Worm (Caenorhabditis elegans): Measurements from ENCODE around the gene C24H10.4.

Gene C24H10.4

ce11 chrX:5085465-5085864 is 26.4 kb upstream of the C24H10.4 start (continued):
- TF ChIP-seq snpc-4 (tag; optimal IDR thresholded peaks at IDR 0.05) = peak; percentile 22
- peak; percentile 80 for TF ChIP-seq nhr-85 (tag)
- TF ChIP-seq nhr-90 (tag; optimal IDR thresholded peaks at IDR 0.05; ENCODE audit: poor library complexity) = peak; percentile 70
- TF ChIP-seq dpl-1 (GFP tag; optimal IDR thresholded peaks at IDR 0.05) = peak in 2 of 3 experiments; percentile 18 to 30
- peak; percentile 52 for TF ChIP-seq isw-1 (GFP tag; IDR thresholded peaks at IDR 0.05)
- TF ChIP-seq ceh-63 (GFP tag; optimal IDR thresholded peaks at IDR 0.05) = no peak
- TF ChIP-seq sox-4 (tag; optimal IDR thresholded peaks at IDR 0.05) = peak; percentile 32
- TF ChIP-seq grh-1 (GFP tag; IDR thresholded peaks at IDR 0.05) = peak; percentile 11; the same call in 1 of the 2 replicates
- no peak for TF ChIP-seq ceh-88 (GFP tag; IDR thresholded peaks at IDR 0.05)
- TF ChIP-seq ama-1 (optimal IDR thresholded peaks at IDR 0.05) = no peak
- no peak for TF ChIP-seq unc-30 (tag; optimal IDR thresholded peaks at IDR 0.05)
- TF ChIP-seq lir-3 (tag; optimal IDR thresholded peaks at IDR 0.05; ENCODE audit: poor library complexity) = peak; percentile 44
- TF ChIP-seq mab-9 (GFP tag; IDR thresholded peaks at IDR 0.05) = no peak
- peak; percentile 11 for TF ChIP-seq nhr-11 (tag; optimal IDR thresholded peaks at IDR 0.05)
- TF ChIP-seq ceh-82 (tag; optimal IDR thresholded peaks at IDR 0.05) = peak; percentile 49 to 83 (median 70)
- peak in 2 of 6 experiments; percentile 40 to 85 for TF ChIP-seq elt-3 (tag; optimal IDR thresholded peaks at IDR 0.05)
- no peak for TF ChIP-seq aha-1 (tag; optimal IDR thresholded peaks at IDR 0.05)
- no peak for TF ChIP-seq lin-39 (tag; optimal IDR thresholded peaks at IDR 0.05)
- peak; percentile 26 for TF ChIP-seq aly-2 (tag; optimal IDR thresholded peaks at IDR 0.05)
- TF ChIP-seq blmp-1 (tag; optimal IDR thresholded peaks at IDR 0.05) = peak; percentile 76
- peak; percentile 84 for TF ChIP-seq nhr-71 (tag; optimal IDR thresholded peaks at IDR 0.05)
- TF ChIP-seq ceh-8 (GFP tag; optimal IDR thresholded peaks at IDR 0.05) = peak; percentile 77
- peak; percentile 39 for TF ChIP-seq nhr-76 (tag; optimal IDR thresholded peaks at IDR 0.05)
- peak in 1 of 2 experiments; percentile 49 for TF ChIP-seq egl-27 (tag; optimal IDR thresholded peaks at IDR 0.05)
- no peak for TF ChIP-seq F16B12.6 (tag; optimal IDR thresholded peaks at IDR 0.05)
- TF ChIP-seq hlh-4 (tag; optimal IDR thresholded peaks at IDR 0.05) = no peak
- TF ChIP-seq C16A3.4 (tag; optimal IDR thresholded peaks at IDR 0.05) = peak; percentile 85
- peak; percentile 90 for TF ChIP-seq dsc-1 (tag; optimal IDR thresholded peaks at IDR 0.05)
- no peak for TF ChIP-seq hlh-17 (GFP tag; optimal IDR thresholded peaks at IDR 0.05; ENCODE audit: borderline replicate concordance)
- TF ChIP-seq egl-13 (tag; optimal IDR thresholded peaks at IDR 0.05) = peak; percentile 76
- peak; percentile 46 for TF ChIP-seq sup-37 (GFP tag; optimal IDR thresholded peaks at IDR 0.05)
- no peak for TF ChIP-seq C34B4.2 (tag; optimal IDR thresholded peaks at IDR 0.05)
- no peak for TF ChIP-seq hpl-2 (GFP tag; optimal IDR thresholded peaks at IDR 0.05)
- TF ChIP-seq fkh-10 (GFP tag; optimal IDR thresholded peaks at IDR 0.05) = peak; percentile 81
- TF ChIP-seq ztf-11 (tag; optimal IDR thresholded peaks at IDR 0.05) = peak in 1 of 2 experiments; percentile 64
- peak; percentile 73 for TF ChIP-seq nhr-77 (tag; optimal IDR thresholded peaks at IDR 0.05)
- peak; percentile 13 for TF ChIP-seq unc-62 (GFP tag; optimal IDR thresholded peaks at IDR 0.05)
- TF ChIP-seq fkh-4 (tag; optimal IDR thresholded peaks at IDR 0.05; ENCODE audit: borderline replicate concordance) = no peak
- TF ChIP-seq pax-3 (tag; optimal IDR thresholded peaks at IDR 0.05) = peak; percentile 59
- no peak for TF ChIP-seq ztf-4 (tag; optimal IDR thresholded peaks at IDR 0.05)
- TF ChIP-seq efl-3 (GFP tag; optimal IDR thresholded peaks at IDR 0.05) = no peak
- peak; percentile 89 for TF ChIP-seq fkh-8 (tag; optimal IDR thresholded peaks at IDR 0.05)
- peak; percentile 84 for TF ChIP-seq jun-1 (tag; optimal IDR thresholded peaks at IDR 0.05)
- TF ChIP-seq lin-14 (GFP tag; optimal IDR thresholded peaks at IDR 0.05) = peak; percentile 87

All from whole organism, L1 larva.